Fruit fly (Drosophila melanogaster) whole organism, embryonic: ENCODE measurements around the gene CG34117.

ENCODE experiments used
- B-H2 ChIP-seq: fragments of 200-800 bp; sonication (Bioruptor generic); optimal IDR thresholded peaks from 2 replicates; lab custom pipeline; 2018; ENCODE audit warnings: missing biosample characterization, mild to moderate bottlenecking, missing genetic modification characterization
- Bdp1 ChIP-seq: fragments of 200-800 bp; sonication (Bioruptor generic); optimal IDR thresholded peaks from 3 replicates; lab custom pipeline; 2016; ENCODE audit warnings: missing biosample characterization, missing genetic modification characterization
- BtbVII ChIP-seq: fragments of 200-800 bp; sonication (Bioruptor generic); optimal IDR thresholded peaks from 3 replicates; lab custom pipeline; 2017; ENCODE audit warnings: missing biosample characterization, mild to moderate bottlenecking, missing genetic modification characterization
- CG1024 ChIP-seq: fragments of 200-800 bp; sonication (Bioruptor generic); IDR thresholded peaks from 2 replicates; pipeline ENCODE4 v1.3.6; 2022; ENCODE audit warnings: missing biosample characterization, missing genetic modification characterization
- CG10979 ChIP-seq: fragments of 200-800 bp; sonication (Bioruptor generic); optimal IDR thresholded peaks from 2 replicates; lab custom pipeline; 2018; ENCODE audit warnings: missing biosample characterization, mild to moderate bottlenecking, missing genetic modification characterization, moderate library complexity
- CG11093 ChIP-seq: fragments of 200-800 bp; sonication (Bioruptor generic); IDR thresholded peaks from 3 replicates; pipeline ENCODE4 v1.3.6; 2022; ENCODE audit warnings: missing biosample characterization, missing genetic modification characterization
- CG13296 ChIP-seq: fragments of 200-800 bp; sonication (Bioruptor generic); optimal IDR thresholded peaks from 3 replicates; lab custom pipeline; 2018; ENCODE audit warnings: missing biosample characterization, mild to moderate bottlenecking, missing genetic modification characterization
- CG14667 ChIP-seq: fragments of 200-800 bp; sonication (Bioruptor generic); IDR thresholded peaks from 2 replicates; pipeline ENCODE4 v1.3.6; 2022; ENCODE audit warnings: missing biosample characterization, missing genetic modification characterization
- CG15479 ChIP-seq: fragments of 200-800 bp; sonication (Bioruptor generic); optimal IDR thresholded peaks from 3 replicates; lab custom pipeline; 2019; ENCODE audit warnings: missing biosample characterization, mild to moderate bottlenecking, missing genetic modification characterization, moderate library complexity
- CG17912 ChIP-seq: fragments of 200-800 bp; sonication (Bioruptor generic); optimal IDR thresholded peaks from 2 replicates; lab custom pipeline; 2018; ENCODE audit warnings: missing biosample characterization, mild to moderate bottlenecking, missing genetic modification characterization
- CG18011 ChIP-seq: fragments of 200-800 bp; sonication (Bioruptor generic); optimal IDR thresholded peaks from 2 replicates; lab custom pipeline; 2017; ENCODE audit warnings: missing biosample characterization, missing genetic modification characterization, mild to moderate bottlenecking, moderate library complexity, missing genotype
- CG30403 ChIP-seq: fragments of 200-800 bp; sonication (Bioruptor generic); optimal IDR thresholded peaks from 3 replicates; lab custom pipeline; 2016; ENCODE audit warnings: missing biosample characterization, missing genetic modification characterization
- CG30431 ChIP-seq: fragments of 200-800 bp; sonication (Bioruptor generic); optimal IDR thresholded peaks from 2 replicates; lab custom pipeline; 2017; ENCODE audit warnings: missing biosample characterization, missing genetic modification characterization
- CG3065 ChIP-seq: fragments of 200-800 bp; sonication (Bioruptor generic); optimal IDR thresholded peaks from 2 replicates; lab custom pipeline; 2016; ENCODE audit warnings: missing biosample characterization, missing genetic modification characterization
- CG33213 ChIP-seq: fragments of 200-800 bp; sonication (Bioruptor generic); optimal IDR thresholded peaks from 3 replicates; lab custom pipeline; 2016; ENCODE audit warnings: missing biosample characterization, missing genetic modification characterization
- CG34376 ChIP-seq: fragments of 200-800 bp; sonication (Bioruptor generic); optimal IDR thresholded peaks from 2 replicates; lab custom pipeline; 2018; ENCODE audit warnings: missing biosample characterization, mild to moderate bottlenecking, missing genetic modification characterization
- CG4360 ChIP-seq: fragments of 200-800 bp; sonication (Bioruptor generic); IDR thresholded peaks from 2 replicates; pipeline ENCODE4 v1.3.6; 2022; ENCODE audit warnings: missing biosample characterization, missing genetic modification characterization
- CG8478 ChIP-seq: fragments of >200 bp; optimal IDR thresholded peaks from 2 replicates; lab custom pipeline; 2018
- CkIIα-i1 ChIP-seq: fragments of 200-800 bp; sonication (Bioruptor generic); IDR thresholded peaks from 2 replicates; pipeline ENCODE4 v1.3.6; 2022; ENCODE audit warnings: missing biosample characterization, missing genetic modification characterization
- D19B ChIP-seq: fragments of 200-800 bp; sonication (Bioruptor generic); optimal IDR thresholded peaks from 2 replicates; lab custom pipeline; 2017; ENCODE audit warnings: missing biosample characterization, mild to moderate bottlenecking, missing genetic modification characterization
- Eip74EF ChIP-seq, 2 experiments: fragments of 200-800 bp in 1 of 2; fragments of >200 bp in 1 of 2; sonication (Bioruptor generic) in 1 of 2; optimal IDR thresholded peaks; 2 replicates each; lab custom pipeline; 2017 to 2019; ENCODE audit warnings: missing biosample characterization in 2 of 2, missing genetic modification characterization in 2 of 2, mild to moderate bottlenecking in 1 of 2, moderate library complexity in 1 of 2
- HmgZ ChIP-seq: fragments of 200-800 bp; sonication (Bioruptor generic); optimal IDR thresholded peaks from 2 replicates; lab custom pipeline; 2018; ENCODE audit warnings: missing biosample characterization, mild to moderate bottlenecking, missing genetic modification characterization
- Hr78 ChIP-seq, 2 experiments: fragments of 200-800 bp in 1 of 2; fragments of >200 bp in 1 of 2; sonication (Bioruptor generic) in 1 of 2; optimal IDR thresholded peaks; 2 replicates each; lab custom pipeline; 2017 to 2019; ENCODE audit warnings: missing biosample characterization in 2 of 2, missing genetic modification characterization in 2 of 2, mild to moderate bottlenecking in 1 of 2, moderate library complexity in 1 of 2
- Nf-YA ChIP-seq: fragments of 200-800 bp; sonication (Bioruptor generic); IDR thresholded peaks from 2 replicates; pipeline ENCODE4 v1.3.6; 2022; ENCODE audit warnings: missing biosample characterization, missing genetic modification characterization
- Oli ChIP-seq: fragments of 200-800 bp; sonication (Bioruptor generic); optimal IDR thresholded peaks from 2 replicates; lab custom pipeline; 2018; ENCODE audit warnings: missing biosample characterization, mild to moderate bottlenecking, missing genetic modification characterization, moderate library complexity
- Poxn ChIP-seq: fragments of 200-800 bp; sonication (Bioruptor generic); IDR thresholded peaks from 2 replicates; pipeline ENCODE4 v1.3.6; 2022; ENCODE audit warnings: missing biosample characterization, missing genetic modification characterization
- Ravus ChIP-seq: fragments of 200-800 bp; sonication (Bioruptor generic); IDR thresholded peaks from 2 replicates; pipeline ENCODE4 v1.3.6; 2022; ENCODE audit warnings: missing biosample characterization, missing genetic modification characterization
- Rfx ChIP-seq: fragments of 200-800 bp; sonication (Bioruptor generic); IDR thresholded peaks from 2 replicates; pipeline ENCODE4 v1.3.6; 2022; ENCODE audit warnings: missing biosample characterization, missing genetic modification characterization
- Rx ChIP-seq: fragments of 200-800 bp; sonication (Bioruptor generic); IDR thresholded peaks from 2 replicates; pipeline ENCODE4 v1.3.6; 2022; ENCODE audit warnings: missing biosample characterization, missing genetic modification characterization
- Trl ChIP-seq, 3 experiments: fragments of >200 bp in 2 of 3; fragments of 200-800 bp in 1 of 3; sonication (Bioruptor generic) in 1 of 3; optimal IDR thresholded peaks; 2 replicates in 1 of 3; 3 replicates in 2 of 3; lab custom pipeline; 2016 to 2017; ENCODE audit warnings: missing biosample characterization in 1 of 3, missing genetic modification characterization in 1 of 3
- ci ChIP-seq: fragments of 200-800 bp; sonication (Bioruptor generic); IDR thresholded peaks from 3 replicates; pipeline ENCODE4 v1.3.6; 2022; ENCODE audit warnings: missing biosample characterization, missing genetic modification characterization
- corto ChIP-seq: fragments of 200-800 bp; sonication (Bioruptor generic); optimal IDR thresholded peaks from 2 replicates; lab custom pipeline; 2016; ENCODE audit warnings: missing biosample characterization, mild to moderate bottlenecking, missing genetic modification characterization, moderate library complexity
- dati ChIP-seq: fragments of 200-800 bp; sonication (Bioruptor generic); IDR thresholded peaks from 2 replicates; pipeline ENCODE4 v1.3.6; 2022; ENCODE audit warnings: missing biosample characterization, missing genetic modification characterization
- dimm ChIP-seq: fragments of 200-800 bp; sonication (Bioruptor generic); IDR thresholded peaks from 2 replicates; pipeline ENCODE4 v1.3.6; 2022; ENCODE audit warnings: missing biosample characterization, missing genetic modification characterization
- dysf ChIP-seq: fragments of 200-800 bp; sonication (Bioruptor generic); IDR thresholded peaks from 3 replicates; pipeline ENCODE4 v1.3.6; 2022; ENCODE audit warnings: missing biosample characterization, missing genetic modification characterization
- fd3F ChIP-seq: fragments of 200-800 bp; sonication (Bioruptor generic); optimal IDR thresholded peaks from 2 replicates; lab custom pipeline; 2018; ENCODE audit warnings: missing biosample characterization, mild to moderate bottlenecking, missing genetic modification characterization, moderate library complexity
- gcm2 ChIP-seq: fragments of 200-800 bp; sonication (Bioruptor generic); optimal IDR thresholded peaks from 2 replicates; lab custom pipeline; 2016; ENCODE audit warnings: missing biosample characterization, missing genetic modification characterization
- grau ChIP-seq: fragments of 200-800 bp; optimal IDR thresholded peaks from 3 replicates; lab custom pipeline; 2019; ENCODE audit warnings: missing biosample characterization, mild to moderate bottlenecking, missing genetic modification characterization, moderate library complexity
- kni ChIP-seq: fragments of 200-800 bp; sonication (Bioruptor generic); optimal IDR thresholded peaks from 3 replicates; lab custom pipeline; 2017; ENCODE audit warnings: mild to moderate bottlenecking, missing biosample characterization, missing genetic modification reagents, missing genetic modification characterization
- mam ChIP-seq: fragments of 200-800 bp; sonication (Bioruptor generic); optimal IDR thresholded peaks from 3 replicates; lab custom pipeline; 2016; ENCODE audit warnings: missing biosample characterization, missing genetic modification characterization
- nom ChIP-seq: fragments of 200-800 bp; sonication (Bioruptor generic); optimal IDR thresholded peaks from 2 replicates; lab custom pipeline; 2017; ENCODE audit warnings: missing biosample characterization, missing genetic modification characterization, mild to moderate bottlenecking, moderate library complexity, missing genetic modification reagents
- odd ChIP-seq: fragments of 200-800 bp; sonication (Bioruptor generic); optimal IDR thresholded peaks from 2 replicates; lab custom pipeline; 2017; ENCODE audit warnings: missing biosample characterization, mild to moderate bottlenecking, missing genetic modification characterization
- peb ChIP-seq: fragments of 200-800 bp; sonication (Bioruptor generic); IDR thresholded peaks from 2 replicates; pipeline ENCODE4 v1.3.6; 2022; ENCODE audit warnings: missing biosample characterization, missing genetic modification characterization
- sc ChIP-seq, 3 experiments: fragments of >200 bp in 2 of 3; fragments of 200-800 bp in 1 of 3; sonication (Bioruptor generic) in 1 of 3; optimal IDR thresholded peaks; 2 replicates in 2 of 3; 3 replicates in 1 of 3; lab custom pipeline; 2017; ENCODE audit warnings: mild to moderate bottlenecking in 1 of 3, missing biosample characterization in 1 of 3, missing genetic modification characterization in 1 of 3, missing genetic modification reagents in 1 of 3
- slp2 ChIP-seq: fragments of 200-800 bp; sonication (Bioruptor generic); optimal IDR thresholded peaks from 2 replicates; lab custom pipeline; 2016; ENCODE audit warnings: missing biosample characterization, missing genetic modification characterization
- sna ChIP-seq: fragments of 200-800 bp; sonication (Bioruptor generic); IDR thresholded peaks from 2 replicates; pipeline ENCODE4 v1.3.6; 2022; ENCODE audit warnings: missing biosample characterization, missing genetic modification characterization; ENCODE audit not compliant: partially characterized antibody
- tio ChIP-seq: fragments of 200-800 bp; sonication (Bioruptor generic); optimal IDR thresholded peaks from 2 replicates; lab custom pipeline; 2017; ENCODE audit warnings: missing biosample characterization, missing genetic modification characterization, inconsistent platforms
- twi ChIP-seq: fragments of 200-800 bp; optimal IDR thresholded peaks from 2 replicates; lab custom pipeline; 2019; ENCODE audit warnings: missing biosample characterization, mild to moderate bottlenecking, missing genetic modification characterization, moderate library complexity
- zen ChIP-seq: fragments of 200-800 bp; sonication (Bioruptor generic); optimal IDR thresholded peaks from 3 replicates; lab custom pipeline; 2018; ENCODE audit warnings: missing biosample characterization, mild to moderate bottlenecking, missing genetic modification characterization, moderate library complexity
- zfh2 ChIP-seq: fragments of 200-800 bp; sonication (Bioruptor generic); optimal IDR thresholded peaks from 2 replicates; lab custom pipeline; 2016; ENCODE audit warnings: missing biosample characterization, missing genetic modification characterization

CG34117 gene

dm6 chr3R:9404104-9404512 lies 4.3 kb upstream of the CG34117 start, which contains the start of the genes CG9356, BBIP1 and CG8135 (continued):
- TF ChIP-seq zfh2 (GFP tag; lab: Kevin White, UChicago) (peak; percentile 78), CG33213 (GFP tag; lab: Kevin White, UChicago) (peak; percentile 94), grau (tag; lab: Kevin White, UChicago) (peak; percentile 66), CG11093 (GFP tag; lab: Robert Waterston, UW) (no peak), CkIIα-i1 (GFP tag; lab: Robert Waterston, UW) (no peak), CG34376 (peak; percentile 65), Rfx (GFP tag; lab: Robert Waterston, UW) (peak; percentile 55), CG17912 (GFP tag; lab: Kevin White, UChicago) (no peak), CG15479 (GFP tag; lab: Kevin White, UChicago) (no peak), CG30403 (GFP tag; lab: Kevin White, UChicago) (peak; percentile 84), Nf-YA (GFP tag; lab: Robert Waterston, UW) (peak; percentile 30; the same call in 1 of the 2 replicates), CG1024 (GFP tag; lab: Robert Waterston, UW) (peak; percentile 62; the same call in 1 of the 2 replicates), dati (no peak), Rx (peak; percentile 71), kni (GFP tag; lab: Kevin White, UChicago) (peak; percentile 82), dysf (GFP tag; lab: Robert Waterston, UW) (peak; percentile 59; the same call in 1 of the 3 replicates), CG8478 (lab: Kevin White, UChicago) (no peak), B-H2 (GFP tag; lab: Kevin White, UChicago) (peak; percentile 74), sna (GFP tag; lab: Robert Waterston, UW) (no peak), CG3065 (peak; percentile 64), CG14667 (no peak), CG10979 (tag; lab: Kevin White, UChicago) (peak; percentile 57), CG30431 (GFP tag; lab: Kevin White, UChicago) (no peak), CG13296 (peak; percentile 69), Bdp1 (GFP tag; lab: Kevin White, UChicago) (peak; percentile 74), peb (GFP tag; lab: Robert Waterston, UW) (no peak), sc (optimal IDR thresholded peaks at IDR 0.05; lab: Kevin White, UChicago) (no peak), sc (GFP tag; optimal IDR thresholded peaks at IDR 0.05; lab: Kevin White, UChicago) (no peak), zen (peak; percentile 79), gcm2 (GFP tag; lab: Kevin White, UChicago) (no peak), mam (GFP tag; lab: Kevin White, UChicago) (peak; percentile 86), Eip74EF (GFP tag; optimal IDR thresholded peaks at IDR 0.05; lab: Kevin White, UChicago) (no peak), nom (GFP tag; lab: Kevin White, UChicago) (peak; percentile 44), ci (peak; percentile 73; the same call in 1 of the 3 replicates), corto (GFP tag; lab: Kevin White, UChicago) (no peak), Oli (tag; lab: Kevin White, UChicago) (no peak), odd (no peak), Hr78 (GFP tag; optimal IDR thresholded peaks at IDR 0.05; lab: Kevin White, UChicago) (no peak), slp2 (GFP tag; lab: Kevin White, UChicago) (peak; percentile 73), Ravus (GFP tag; lab: Robert Waterston, UW) (0 out of 2 replicates have a peak, but pooled peaks have one; percentile 5), CG4360 (GFP tag; lab: Robert Waterston, UW) (peak; percentile 36; the same call in 1 of the 2 replicates), fd3F (GFP tag; lab: Kevin White, UChicago) (peak; percentile 29), HmgZ (tag; lab: Kevin White, UChicago) (peak; percentile 85), twi (tag; lab: Kevin White, UChicago) (peak; percentile 36), Trl (optimal IDR thresholded peaks at IDR 0.05; lab: Kevin White, UChicago) (no peak), Trl (GFP tag; optimal IDR thresholded peaks at IDR 0.05; lab: Kevin White, UChicago) (peak; percentile 84), dimm (no peak), BtbVII (peak; percentile 2), CG18011 (peak; percentile 68), D19B (GFP tag; lab: Kevin White, UChicago) (no peak), tio (GFP tag; lab: Kevin White, UChicago) (no peak), Poxn (no peak)
